Fruit fly (Drosophila melanogaster) S2 (cell line): ENCODE measurements around the gene NimC2.

Experiments
- CG8478 ChIP-seq: fragments of >200 bp; optimal IDR thresholded peaks from 2 replicates; lab custom pipeline; 2018
- CTCF ChIP-seq, 2 experiments: fragments of >200 bp; optimal IDR thresholded peaks; 2 replicates each; lab custom pipeline; 2018

dm6 chr2L:13934542-13935065 lies 45.3 kb upstream of the NimC2 start, which contains the start of gene Vajk2:
- TF ChIP-seq CG8478 (lab: Kevin White, UChicago) (no peak), CTCF (optimal IDR thresholded peaks at IDR 0.05; lab: Kevin White, UChicago) (no peak)
